Worm (Caenorhabditis elegans): ENCODE data around the gene npr-7.

ce11 chrX:9319080-9319479 lies at the start of gene npr-7:
- TF ChIP-seq ceh-43 (GFP tag; optimal IDR thresholded peaks at IDR 0.05) (no peak), sptf-1 (tag; optimal IDR thresholded peaks at IDR 0.05) (no peak), nhr-12 (tag; optimal IDR thresholded peaks at IDR 0.05) (no peak), blmp-1 (tag; optimal IDR thresholded peaks at IDR 0.05) (no peak), ztf-11 (tag; optimal IDR thresholded peaks at IDR 0.05) (no peak), lin-32 (GFP tag; optimal IDR thresholded peaks at IDR 0.05) (no peak), nhr-28 (tag; optimal IDR thresholded peaks at IDR 0.05) (no peak), mls-2 (tag; optimal IDR thresholded peaks at IDR 0.05) (no peak), elt-1 (tag; optimal IDR thresholded peaks at IDR 0.05; ENCODE audit: borderline replicate concordance, insufficient read depth) (no peak), snpc-4 (tag; optimal IDR thresholded peaks at IDR 0.05) (no peak), nhr-76 (tag; optimal IDR thresholded peaks at IDR 0.05) (no peak), zip-8 (tag; optimal IDR thresholded peaks at IDR 0.05) (no peak), unc-62 (GFP tag; optimal IDR thresholded peaks at IDR 0.05) (no peak), mep-1 (tag; optimal IDR thresholded peaks at IDR 0.05) (no peak)

All from whole organism, mixed stage, embryonic.